Fruit fly (Drosophila melanogaster) whole organism, embryonic: ENCODE measurements around the gene CG34461.

Experiments
- Atf6 ChIP-seq: fragments of 200-800 bp; sonication (Bioruptor generic); IDR thresholded peaks from 2 replicates; pipeline ENCODE4 v1.3.6; 2022; ENCODE audit warnings: missing biosample characterization, missing genetic modification characterization
- B-H2 ChIP-seq: fragments of 200-800 bp; sonication (Bioruptor generic); optimal IDR thresholded peaks from 2 replicates; lab custom pipeline; 2018; ENCODE audit warnings: missing biosample characterization, mild to moderate bottlenecking, missing genetic modification characterization
- CG10321 ChIP-seq: fragments of 200-800 bp; sonication (Bioruptor generic); IDR thresholded peaks from 2 replicates; pipeline ENCODE4 v1.3.6; 2022; ENCODE audit warnings: missing biosample characterization, missing genetic modification characterization
- CG10565 ChIP-seq: fragments of 200-800 bp; sonication (Bioruptor generic); optimal IDR thresholded peaks from 3 replicates; lab custom pipeline; 2016; ENCODE audit warnings: missing biosample characterization, mild to moderate bottlenecking, missing genetic modification characterization
- CG10654 ChIP-seq: fragments of 200-800 bp; sonication (Bioruptor generic); optimal IDR thresholded peaks from 2 replicates; lab custom pipeline; 2016; ENCODE audit warnings: missing biosample characterization, missing genetic modification characterization
- CG11247 ChIP-seq: fragments of 200-800 bp; sonication (Bioruptor generic); IDR thresholded peaks from 2 replicates; pipeline ENCODE4 v1.3.6; 2022; ENCODE audit warnings: missing biosample characterization, missing genetic modification characterization
- CG11696 ChIP-seq: fragments of 200-800 bp; sonication (Bioruptor generic); IDR thresholded peaks from 2 replicates; pipeline ENCODE4 v1.3.6; 2022; ENCODE audit warnings: missing biosample characterization, missing genetic modification characterization
- CG12155 ChIP-seq: fragments of 200-800 bp; sonication (Bioruptor generic); optimal IDR thresholded peaks from 3 replicates; lab custom pipeline; 2016; ENCODE audit warnings: missing biosample characterization, missing genetic modification characterization
- CG12744 ChIP-seq: fragments of 200-800 bp; sonication (Bioruptor generic); optimal IDR thresholded peaks from 2 replicates; lab custom pipeline; 2016; ENCODE audit warnings: missing biosample characterization, missing genetic modification characterization
- CG16779 ChIP-seq: fragments of 200-800 bp; sonication (Bioruptor generic); IDR thresholded peaks from 2 replicates; pipeline ENCODE4 v1.3.6; 2022; ENCODE audit warnings: missing biosample characterization, missing genetic modification characterization
- CG17829 ChIP-seq: fragments of 200-800 bp; optimal IDR thresholded peaks from 2 replicates; lab custom pipeline; 2019; ENCODE audit warnings: missing biosample characterization, mild to moderate bottlenecking, missing genetic modification characterization, moderate library complexity
- CG18599 ChIP-seq: fragments of 200-800 bp; sonication (Bioruptor generic); optimal IDR thresholded peaks from 3 replicates; lab custom pipeline; 2017; ENCODE audit warnings: missing biosample characterization, missing genetic modification characterization, mild to moderate bottlenecking, moderate library complexity, missing genetic modification reagents
- CG18764 ChIP-seq: fragments of 200-800 bp; sonication (Bioruptor generic); optimal IDR thresholded peaks from 3 replicates; lab custom pipeline; 2016; ENCODE audit warnings: missing biosample characterization, missing genetic modification characterization
- CG2116 ChIP-seq: fragments of 200-800 bp; sonication (Bioruptor generic); optimal IDR thresholded peaks from 3 replicates; lab custom pipeline; 2018; ENCODE audit warnings: missing biosample characterization, mild to moderate bottlenecking, missing genetic modification characterization
- CG3407 ChIP-seq: fragments of 200-800 bp; sonication (Bioruptor generic); optimal IDR thresholded peaks from 2 replicates; lab custom pipeline; 2018; ENCODE audit warnings: missing biosample characterization, mild to moderate bottlenecking, missing genetic modification characterization
- CG4820 ChIP-seq: fragments of 200-800 bp; sonication (Bioruptor generic); optimal IDR thresholded peaks from 3 replicates; lab custom pipeline; 2016; ENCODE audit warnings: missing biosample characterization, missing genetic modification characterization
- CG6683 ChIP-seq: fragments of 200-800 bp; sonication (Bioruptor generic); optimal IDR thresholded peaks from 2 replicates; lab custom pipeline; 2017; ENCODE audit warnings: missing biosample characterization, mild to moderate bottlenecking, missing genetic modification characterization, missing genetic modification reagents
- Camta ChIP-seq: fragments of 200-800 bp; sonication (Bioruptor generic); optimal IDR thresholded peaks from 2 replicates; lab custom pipeline; 2016; ENCODE audit warnings: missing biosample characterization, missing genetic modification characterization
- HHEX ChIP-seq: fragments of 200-800 bp; sonication (Bioruptor generic); optimal IDR thresholded peaks from 3 replicates; lab custom pipeline; 2017; ENCODE audit warnings: missing biosample characterization, mild to moderate bottlenecking, missing genetic modification characterization, missing genetic modification reagents
- HLH3B ChIP-seq: fragments of 200-800 bp; sonication (Bioruptor generic); IDR thresholded peaks from 2 replicates; pipeline ENCODE4 v1.3.6; 2022; ENCODE audit warnings: missing biosample characterization, missing genetic modification characterization
- Hr51 ChIP-seq, 2 experiments: fragments of 200-800 bp; sonication (Bioruptor generic); optimal IDR thresholded peaks; 2 replicates in 1 of 2; 3 replicates in 1 of 2; lab custom pipeline; 2016 to 2018; ENCODE audit warnings: missing biosample characterization in 2 of 2, missing genetic modification characterization in 2 of 2, mild to moderate bottlenecking in 1 of 2, moderate library complexity in 1 of 2
- Lim3 ChIP-seq: fragments of 200-800 bp; sonication (Bioruptor generic); IDR thresholded peaks from 2 replicates; pipeline ENCODE4 v1.3.6; 2022; ENCODE audit warnings: missing biosample characterization, missing genetic modification characterization
- Mad ChIP-seq: fragments of 200-800 bp; sonication (Bioruptor generic); optimal IDR thresholded peaks from 2 replicates; lab custom pipeline; 2016; ENCODE audit warnings: missing biosample characterization, missing genetic modification characterization
- Oaz ChIP-seq: fragments of 200-800 bp; sonication (Bioruptor generic); IDR thresholded peaks from 2 replicates; pipeline ENCODE4 v1.3.6; 2022; ENCODE audit warnings: missing biosample characterization, missing genetic modification characterization
- Optix ChIP-seq: fragments of 200-800 bp; sonication (Bioruptor generic); IDR thresholded peaks from 3 replicates; pipeline ENCODE4 v1.3.6; 2022; ENCODE audit warnings: missing biosample characterization, missing genetic modification characterization
- Poxn ChIP-seq: fragments of 200-800 bp; sonication (Bioruptor generic); IDR thresholded peaks from 2 replicates; pipeline ENCODE4 v1.3.6; 2022; ENCODE audit warnings: missing biosample characterization, missing genetic modification characterization
- Rfx ChIP-seq: fragments of 200-800 bp; sonication (Bioruptor generic); IDR thresholded peaks from 2 replicates; pipeline ENCODE4 v1.3.6; 2022; ENCODE audit warnings: missing biosample characterization, missing genetic modification characterization
- Sin3A ChIP-seq: fragments of >200 bp; optimal IDR thresholded peaks from 2 replicates; lab custom pipeline; 2018
- Spps ChIP-seq: fragments of 200-800 bp; sonication (Bioruptor generic); optimal IDR thresholded peaks from 2 replicates; lab custom pipeline; 2018; ENCODE audit warnings: missing biosample characterization, mild to moderate bottlenecking, missing genetic modification characterization
- Xrp1 ChIP-seq: fragments of 200-800 bp; sonication (Bioruptor generic); IDR thresholded peaks from 2 replicates; pipeline ENCODE4 v1.3.6; 2022; ENCODE audit warnings: missing biosample characterization, missing genetic modification characterization
- ac ChIP-seq: fragments of 200-800 bp; sonication (Bioruptor generic); optimal IDR thresholded peaks from 3 replicates; lab custom pipeline; 2017; ENCODE audit warnings: missing biosample characterization, mild to moderate bottlenecking, missing genetic modification characterization
- bcd ChIP-seq: fragments of 200-800 bp; sonication (Bioruptor generic); optimal IDR thresholded peaks from 2 replicates; lab custom pipeline; 2017; ENCODE audit warnings: missing biosample characterization, mild to moderate bottlenecking, missing genetic modification characterization
- cad ChIP-seq: fragments of >200 bp; optimal IDR thresholded peaks from 2 replicates; lab custom pipeline; 2017; ENCODE audit warnings: missing biosample characterization, missing genetic modification characterization
- caup ChIP-seq: fragments of 200-800 bp; sonication (Bioruptor generic); optimal IDR thresholded peaks from 3 replicates; lab custom pipeline; 2017; ENCODE audit warnings: missing biosample characterization, mild to moderate bottlenecking, missing genetic modification characterization, moderate library complexity; ENCODE audit not compliant: severe bottlenecking
- chm ChIP-seq: fragments of 200-800 bp; sonication (Bioruptor generic); IDR thresholded peaks from 2 replicates; pipeline ENCODE4 v1.3.6; 2022; ENCODE audit warnings: missing biosample characterization, missing genetic modification characterization
- danr ChIP-seq: fragments of 200-800 bp; sonication (Bioruptor generic); IDR thresholded peaks from 2 replicates; pipeline ENCODE4 v1.3.6; 2022; ENCODE audit warnings: missing biosample characterization, missing genetic modification characterization
- esg ChIP-seq: fragments of 200-800 bp; sonication (Bioruptor generic); conservative IDR thresholded peaks from 2 replicates; pipeline ENCODE4 v1.3.6; 2022; ENCODE audit warnings: missing biosample characterization, missing genetic modification characterization
- jumu ChIP-seq: fragments of 200-800 bp; sonication (Bioruptor generic); optimal IDR thresholded peaks from 3 replicates; lab custom pipeline; 2016; ENCODE audit warnings: missing biosample characterization, missing genetic modification characterization
- kni ChIP-seq: fragments of 200-800 bp; sonication (Bioruptor generic); optimal IDR thresholded peaks from 3 replicates; lab custom pipeline; 2017; ENCODE audit warnings: mild to moderate bottlenecking, missing biosample characterization, missing genetic modification reagents, missing genetic modification characterization
- knrl ChIP-seq: fragments of 200-800 bp; sonication (Bioruptor generic); IDR thresholded peaks from 3 replicates; pipeline ENCODE4 v1.3.6; 2022; ENCODE audit warnings: missing biosample characterization, missing genetic modification characterization; ENCODE audit not compliant: partially characterized antibody
- mam ChIP-seq: fragments of 200-800 bp; sonication (Bioruptor generic); optimal IDR thresholded peaks from 3 replicates; lab custom pipeline; 2016; ENCODE audit warnings: missing biosample characterization, missing genetic modification characterization
- nmo ChIP-seq: fragments of 200-800 bp; sonication (Bioruptor generic); optimal IDR thresholded peaks from 2 replicates; lab custom pipeline; 2018; ENCODE audit warnings: missing biosample characterization, mild to moderate bottlenecking, missing genetic modification characterization, moderate library complexity
- oc ChIP-seq: fragments of 200-800 bp; sonication (Bioruptor generic); optimal IDR thresholded peaks from 2 replicates; lab custom pipeline; 2018; ENCODE audit warnings: missing biosample characterization, mild to moderate bottlenecking, missing genetic modification characterization, moderate library complexity
- pfk ChIP-seq: fragments of 200-800 bp; sonication (Bioruptor generic); optimal IDR thresholded peaks from 2 replicates; lab custom pipeline; 2018; ENCODE audit warnings: missing biosample characterization, mild to moderate bottlenecking, missing genetic modification characterization, moderate library complexity
- shn ChIP-seq: fragments of 200-800 bp; sonication (Bioruptor generic); optimal IDR thresholded peaks from 3 replicates; lab custom pipeline; 2016; ENCODE audit warnings: missing biosample characterization, missing genetic modification characterization
- slbo ChIP-seq: fragments of 200-800 bp; sonication (Bioruptor generic); IDR thresholded peaks from 2 replicates; pipeline ENCODE4 v1.3.6; 2022; ENCODE audit warnings: missing biosample characterization, missing genetic modification characterization
- so ChIP-seq: fragments of 200-800 bp; sonication (Bioruptor generic); IDR thresholded peaks from 3 replicates; pipeline ENCODE4 v1.3.6; 2022; ENCODE audit warnings: missing biosample characterization, missing genetic modification characterization
- sob ChIP-seq: fragments of 200-800 bp; sonication (Bioruptor generic); IDR thresholded peaks from 2 replicates; pipeline ENCODE4 v1.3.6; 2022; ENCODE audit warnings: missing biosample characterization, missing genetic modification characterization
- sug ChIP-seq: fragments of 200-800 bp; optimal IDR thresholded peaks from 2 replicates; lab custom pipeline; 2019; ENCODE audit warnings: missing biosample characterization, mild to moderate bottlenecking, missing genetic modification characterization, moderate library complexity
- tgo ChIP-seq: fragments of 200-800 bp; sonication (Bioruptor generic); IDR thresholded peaks from 3 replicates; pipeline ENCODE4 v1.3.6; 2022; ENCODE audit warnings: missing biosample characterization, missing genetic modification characterization
- tna ChIP-seq: fragments of 200-800 bp; sonication (Bioruptor generic); IDR thresholded peaks from 2 replicates; pipeline ENCODE4 v1.3.6; 2022; ENCODE audit warnings: missing biosample characterization, missing genetic modification characterization; ENCODE audit not compliant: partially characterized antibody
- wek ChIP-seq: fragments of 200-800 bp; sonication (Bioruptor generic); optimal IDR thresholded peaks from 3 replicates; lab custom pipeline; 2018; ENCODE audit warnings: missing biosample characterization, mild to moderate bottlenecking, missing genetic modification characterization, moderate library complexity

CG34461 gene

dm6 chr3L:8347346-8347745 lies 21.7 kb downstream of the CG34461 start (continued):
- peak; percentile 40; the same call in 1 of the 2 replicates for TF ChIP-seq Atf6 (GFP tag; lab: Robert Waterston, UW)
- no peak for TF ChIP-seq CG17829 (tag; lab: Kevin White, UChicago)
- peak; percentile 22 for TF ChIP-seq pfk (GFP tag; lab: Kevin White, UChicago)
- TF ChIP-seq Mad: no peak
- TF ChIP-seq CG12744 (GFP tag; lab: Kevin White, UChicago): no peak
- TF ChIP-seq ac: peak; percentile 20
- TF ChIP-seq CG10321 (GFP tag; lab: Robert Waterston, UW): no peak
- no peak for TF ChIP-seq Spps (tag; lab: Kevin White, UChicago)
- no peak for TF ChIP-seq CG11696 (GFP tag; lab: Robert Waterston, UW)
- no peak for TF ChIP-seq CG16779 (GFP tag; lab: Robert Waterston, UW)
- no peak for TF ChIP-seq jumu (GFP tag; lab: Kevin White, UChicago)
- peak; percentile 73 for TF ChIP-seq wek (GFP tag; lab: Kevin White, UChicago)
- TF ChIP-seq Xrp1 (GFP tag; lab: Robert Waterston, UW): peak; percentile 58
- TF ChIP-seq CG12155 (GFP tag; lab: Kevin White, UChicago): no peak
- TF ChIP-seq HLH3B (GFP tag; lab: Robert Waterston, UW): peak; percentile 45; the same call in 1 of the 2 replicates
- TF ChIP-seq CG11247 (GFP tag; lab: Robert Waterston, UW): peak; percentile 47; the same call in 1 of the 2 replicates
- no peak for TF ChIP-seq tgo
- no peak for TF ChIP-seq Optix (GFP tag; lab: Robert Waterston, UW)
- TF ChIP-seq Sin3A (lab: Kevin White, UChicago): no peak
- TF ChIP-seq Hr51 (GFP tag; optimal IDR thresholded peaks at IDR 0.05; lab: Kevin White, UChicago): peak in 1 of 2 experiments; percentile 11
- TF ChIP-seq chm (GFP tag; lab: Robert Waterston, UW): peak; percentile 55
- peak; percentile 45; the same call in 1 of the 2 replicates for TF ChIP-seq sob
- no peak for TF ChIP-seq CG10565 (GFP tag; lab: Kevin White, UChicago)
- TF ChIP-seq so: peak; percentile 49; the same call in 1 of the 3 replicates
- no peak for TF ChIP-seq CG18764 (GFP tag; lab: Kevin White, UChicago)
- no peak for TF ChIP-seq nmo
- peak; percentile 51; the same call in 1 of the 2 replicates for TF ChIP-seq Rfx (GFP tag; lab: Robert Waterston, UW)
- no peak for TF ChIP-seq Poxn
- no peak for TF ChIP-seq esg (GFP tag; lab: Robert Waterston, UW)
- no peak for TF ChIP-seq CG4820
- TF ChIP-seq shn (GFP tag; lab: Kevin White, UChicago): no peak
- no peak for TF ChIP-seq kni
- TF ChIP-seq danr: no peak
- TF ChIP-seq bcd: peak; percentile 20
- TF ChIP-seq oc (tag; lab: Kevin White, UChicago): peak; percentile 23
- peak; percentile 44 for TF ChIP-seq CG3407 (GFP tag; lab: Kevin White, UChicago)
- TF ChIP-seq sug (tag; lab: Kevin White, UChicago): no peak
- no peak for TF ChIP-seq CG10654 (GFP tag; lab: Kevin White, UChicago)
- TF ChIP-seq Oaz (GFP tag; lab: Robert Waterston, UW): no peak
- no peak for TF ChIP-seq cad (GFP tag; lab: Kevin White, UChicago)
- TF ChIP-seq CG2116 (GFP tag; lab: Kevin White, UChicago): no peak
- peak; percentile 51 for TF ChIP-seq CG18599 (GFP tag; lab: Kevin White, UChicago)
- no peak for TF ChIP-seq Lim3
- no peak for TF ChIP-seq tna (GFP tag; lab: Robert Waterston, UW)
- peak; percentile 28 for TF ChIP-seq B-H2
- TF ChIP-seq Camta (GFP tag; lab: Kevin White, UChicago): peak; percentile 11
- TF ChIP-seq CG6683: peak; percentile 15
- TF ChIP-seq mam (GFP tag; lab: Kevin White, UChicago): no peak
- TF ChIP-seq slbo (GFP tag; lab: Robert Waterston, UW): no peak
- TF ChIP-seq knrl: no peak
- peak; percentile 58 for TF ChIP-seq caup (GFP tag; lab: Kevin White, UChicago)
- TF ChIP-seq HHEX: peak; percentile 51
